Worm (Caenorhabditis elegans) whole organism, early embryonic: ENCODE data around the gene idpa-3.

ENCODE experiments used
- B0310.2 ChIP-seq: sonication (generic microtip); optimal IDR thresholded peaks from 2 replicates; lab custom pipeline; 2016; ENCODE audit warnings: mild to moderate bottlenecking, missing genetic modification characterization, missing compliant biosample characterization
- F13C5.2 ChIP-seq: sonication (generic microtip); optimal IDR thresholded peaks from 2 replicates; lab custom pipeline; 2017; ENCODE audit warnings: mild to moderate bottlenecking, missing genetic modification characterization, inconsistent platforms, missing compliant biosample characterization
- aly-1 ChIP-seq: sonication (generic microtip); optimal IDR thresholded peaks from 2 replicates; lab custom pipeline; 2016; ENCODE audit warnings: missing genetic modification characterization, missing compliant biosample characterization
- ama-1 ChIP-seq: fragments of 150-350 bp; optimal IDR thresholded peaks from 2 replicates; lab custom pipeline; 2014
- ceh-13 ChIP-seq: fragments of 200-800 bp; sonication (Bioruptor generic); optimal IDR thresholded peaks from 2 replicates; lab custom pipeline; 2018; ENCODE audit warnings: mild to moderate bottlenecking, missing genetic modification characterization, missing compliant biosample characterization
- ceh-36 ChIP-seq: sonication (generic microtip); optimal IDR thresholded peaks from 2 replicates; lab custom pipeline; 2016; ENCODE audit warnings: missing genetic modification characterization, inconsistent platforms, missing compliant biosample characterization
- ets-7 ChIP-seq: sonication (generic microtip); optimal IDR thresholded peaks from 2 replicates; lab custom pipeline; 2016; ENCODE audit warnings: missing genotype, missing genetic modification characterization, missing compliant biosample characterization
- flt-1 ChIP-seq: fragments of 200-800 bp; sonication (Bioruptor generic); IDR thresholded peaks from 2 replicates; pipeline ENCODE4 v1.3.6; 2022; ENCODE audit warnings: missing genetic modification characterization, missing compliant biosample characterization
- hmbx-1 ChIP-seq: sonication (generic microtip); optimal IDR thresholded peaks from 2 replicates; lab custom pipeline; 2016; ENCODE audit warnings: mild to moderate bottlenecking, missing genetic modification characterization, missing compliant biosample characterization
- hmg-4 ChIP-seq: fragments of 200-800 bp; sonication (Bioruptor generic); optimal IDR thresholded peaks from 2 replicates; lab custom pipeline; 2018; ENCODE audit warnings: mild to moderate bottlenecking, missing genetic modification characterization, missing compliant biosample characterization
- hnd-1 ChIP-seq: sonication (generic microtip); optimal IDR thresholded peaks from 2 replicates; lab custom pipeline; 2016; ENCODE audit warnings: missing genetic modification characterization, missing compliant biosample characterization
- pes-1 ChIP-seq: fragments of 200-800 bp; sonication (Bioruptor generic); IDR thresholded peaks from 2 replicates; pipeline ENCODE4 v1.3.6; 2022; ENCODE audit warnings: missing genetic modification reagents, missing genetic modification characterization, missing compliant biosample characterization
- scrt-1 ChIP-seq: fragments of 200-800 bp; sonication (Bioruptor generic); IDR thresholded peaks from 2 replicates; pipeline ENCODE4 v1.3.6; 2022; ENCODE audit warnings: missing genetic modification characterization, missing compliant biosample characterization
- sea-1 ChIP-seq: fragments of 200-800 bp; sonication (Bioruptor generic); conservative IDR thresholded peaks from 2 replicates; pipeline ENCODE4 v1.3.6; 2022; ENCODE audit warnings: missing genetic modification characterization, missing compliant biosample characterization
- tbx-11 ChIP-seq: fragments of 200-800 bp; sonication (Bioruptor generic); IDR thresholded peaks from 2 replicates; pipeline ENCODE4 v1.3.6; 2022; ENCODE audit warnings: missing genetic modification characterization, missing compliant biosample characterization
- tbx-37 ChIP-seq: fragments of 200-800 bp; sonication (Bioruptor generic); conservative IDR thresholded peaks from 2 replicates; pipeline ENCODE4 v1.3.6; 2022; ENCODE audit warnings: missing genetic modification reagents, missing genetic modification characterization, missing compliant biosample characterization
- tra-4 ChIP-seq: sonication (generic microtip); optimal IDR thresholded peaks from 2 replicates; lab custom pipeline; 2017; ENCODE audit warnings: missing genetic modification characterization, missing compliant biosample characterization

Gene idpa-3

DNA sequence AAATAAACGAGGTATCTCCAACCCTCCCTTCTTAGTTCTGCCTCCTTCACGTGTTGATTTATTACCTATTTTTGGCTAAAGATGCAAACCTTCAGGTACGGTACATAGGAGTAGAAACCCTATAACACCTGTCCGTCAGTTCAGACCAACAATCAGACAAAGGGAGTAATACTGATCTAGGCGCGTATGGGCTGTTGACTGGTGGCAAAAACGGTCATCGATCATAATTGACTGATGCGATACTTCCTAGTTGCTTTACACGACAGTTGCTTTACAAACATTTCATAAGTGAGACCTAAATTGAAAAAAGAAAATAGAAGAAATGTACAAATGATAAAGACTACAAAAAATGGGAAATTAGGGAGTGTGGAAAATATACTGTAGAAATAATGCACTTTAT is 13.9 kb downstream of the idpa-3 start:
- TF ChIP-seq ceh-13 (GFP tag; lab: Kevin White, UChicago) (no peak), hmbx-1 (tag; lab: Kevin White, UChicago) (no peak)

DNA sequence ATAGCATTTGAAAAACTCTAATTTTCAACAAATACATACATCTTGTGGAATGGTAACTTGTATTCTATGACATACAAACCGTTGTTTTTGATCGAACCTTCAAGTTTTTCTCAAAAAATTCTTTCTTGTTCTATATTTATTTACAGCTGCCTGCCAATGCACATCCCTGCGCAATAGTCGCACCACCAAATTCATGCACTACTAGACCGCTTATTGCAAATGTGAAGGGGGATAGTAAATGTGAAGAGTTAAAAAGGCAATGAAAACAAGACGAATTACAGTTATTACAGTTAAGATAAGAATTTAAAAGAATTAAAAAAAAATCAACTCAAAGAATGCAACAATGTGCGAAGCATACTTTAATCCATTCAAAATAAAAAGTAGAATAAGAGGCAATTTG is 17.6 kb downstream of the idpa-3 start:
- TF ChIP-seq scrt-1 (no peak), tbx-37 (GFP tag; lab: Robert Waterston, UW) (no peak), ama-1 (lab: Kevin White, UChicago) (no peak), aly-1 (tag; lab: Kevin White, UChicago) (no peak), hmg-4 (no peak), flt-1 (GFP tag; lab: Robert Waterston, UW) (no peak), hmbx-1 (tag; lab: Kevin White, UChicago) (no peak), ceh-36 (tag; lab: Kevin White, UChicago) (no peak), tbx-11 (GFP tag; lab: Robert Waterston, UW) (no peak), sea-1 (GFP tag; lab: Robert Waterston, UW) (no peak), pes-1 (GFP tag; lab: Robert Waterston, UW) (no peak), F13C5.2 (tag; lab: Kevin White, UChicago) (no peak), tra-4 (no peak), B0310.2 (tag; lab: Kevin White, UChicago) (no peak), ets-7 (tag; lab: Kevin White, UChicago) (no peak), ceh-13 (GFP tag; lab: Kevin White, UChicago) (no peak), hnd-1 (tag; lab: Kevin White, UChicago) (no peak)

DNA sequence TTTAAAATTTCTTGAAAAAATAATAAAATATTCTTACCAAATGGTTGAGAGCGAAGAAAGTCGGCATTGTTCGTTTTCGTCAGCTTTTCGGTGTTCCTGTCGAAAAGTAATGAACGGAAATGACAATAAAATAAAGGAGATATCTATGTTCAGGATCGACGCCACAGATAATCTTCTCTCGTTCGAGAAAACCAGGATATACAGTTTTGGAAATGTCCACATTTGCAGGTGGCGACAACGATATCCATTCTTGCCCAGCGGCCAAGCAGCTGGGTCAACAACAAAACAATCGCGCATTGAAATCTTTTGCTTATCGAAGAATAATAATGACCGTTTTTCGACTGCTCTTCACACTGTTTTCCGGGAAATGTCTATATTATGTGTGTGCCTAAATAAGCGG is 19.4 kb downstream of the idpa-3 start, which contains the start of gene R07E3.7:
R07E3.7 (minus strand) TSS at position 101 of the 400 bp plus-strand sequence.
- TF ChIP-seq ceh-13 (GFP tag; lab: Kevin White, UChicago) (no peak), hmbx-1 (tag; lab: Kevin White, UChicago) (no peak), hmg-4 (no peak), ceh-36 (tag; lab: Kevin White, UChicago) (no peak), tbx-11 (GFP tag; lab: Robert Waterston, UW) (no peak), tra-4 (no peak), sea-1 (GFP tag; lab: Robert Waterston, UW) (no peak), B0310.2 (tag; lab: Kevin White, UChicago) (no peak), F13C5.2 (tag; lab: Kevin White, UChicago) (no peak), flt-1 (GFP tag; lab: Robert Waterston, UW) (no peak), hnd-1 (tag; lab: Kevin White, UChicago) (no peak), scrt-1 (no peak), ama-1 (lab: Kevin White, UChicago) (no peak), pes-1 (GFP tag; lab: Robert Waterston, UW) (no peak)

DNA sequence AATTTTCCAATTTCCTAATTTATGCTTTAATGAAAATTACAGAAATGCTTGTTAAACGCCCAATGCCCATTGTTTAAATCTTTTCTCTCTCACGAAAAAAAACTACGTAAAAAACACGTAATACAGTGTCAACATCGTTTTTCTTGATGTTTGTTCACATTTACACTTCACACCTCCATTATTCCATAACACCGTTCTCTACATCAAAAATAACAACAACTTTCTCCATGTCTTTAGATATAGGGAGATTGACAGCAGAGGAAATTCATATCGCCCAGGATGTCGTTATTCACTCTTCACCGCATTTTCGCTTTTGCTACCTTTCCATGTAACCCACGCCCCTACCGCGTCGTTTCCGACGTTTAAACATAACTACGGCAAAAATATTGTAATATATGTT is 21.8 kb downstream of the idpa-3 start, which contains the start of gene efhc-1:
efhc-1 (plus strand) TSS at position 301 of the 400 bp plus-strand sequence.
- TF ChIP-seq aly-1 (tag; lab: Kevin White, UChicago): no peak
- no peak for TF ChIP-seq B0310.2 (tag; lab: Kevin White, UChicago)
- TF ChIP-seq hmbx-1 (tag; lab: Kevin White, UChicago): no peak
- TF ChIP-seq tbx-11 (GFP tag; lab: Robert Waterston, UW): no peak
- no peak for TF ChIP-seq hmg-4

DNA sequence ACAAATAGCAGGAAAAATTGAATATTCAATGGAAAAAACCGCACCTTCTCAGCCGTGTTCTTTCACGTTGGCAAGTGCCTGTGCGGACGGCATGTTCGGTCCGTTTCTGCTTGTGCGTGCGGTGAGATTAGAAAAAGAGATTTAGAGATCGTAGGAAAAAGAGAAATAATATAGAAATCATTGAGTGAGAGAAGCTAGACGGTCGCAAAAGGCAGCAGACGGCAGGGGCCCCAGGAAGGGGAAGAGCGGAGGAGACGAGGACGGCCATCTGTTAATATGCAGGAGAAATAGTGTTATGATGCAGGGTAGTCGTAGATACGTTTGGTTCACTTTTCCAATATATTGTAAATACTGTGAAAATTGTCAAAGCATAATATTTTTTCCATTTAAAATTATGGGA is 36.3 kb downstream of the idpa-3 start, which contains the start of gene Y49A10A.2:
Y49A10A.2 (minus strand) TSS at position 109 of the 400 bp plus-strand sequence.
- TF ChIP-seq F13C5.2 (tag; lab: Kevin White, UChicago): peak; percentile 13
- no peak for TF ChIP-seq ets-7 (tag; lab: Kevin White, UChicago)
- TF ChIP-seq tbx-37 (GFP tag; lab: Robert Waterston, UW): 0 out of 2 replicates have a peak, but pooled peaks have one; percentile 20
- TF ChIP-seq flt-1 (GFP tag; lab: Robert Waterston, UW): peak; percentile 17; the same call in 1 of the 2 replicates
- TF ChIP-seq sea-1 (GFP tag; lab: Robert Waterston, UW): peak; percentile 61; the same call in 1 of the 2 replicates
- TF ChIP-seq hmg-4: peak; percentile 73
- TF ChIP-seq ceh-13 (GFP tag; lab: Kevin White, UChicago): no peak
- no peak for TF ChIP-seq tbx-11 (GFP tag; lab: Robert Waterston, UW)
- TF ChIP-seq ama-1 (lab: Kevin White, UChicago): no peak
- TF ChIP-seq pes-1 (GFP tag; lab: Robert Waterston, UW): no peak

ce11 chrX:10373581-10373980 is 37.3 kb downstream of the idpa-3 start:
- peak; percentile 4 for TF ChIP-seq aly-1 (tag; lab: Kevin White, UChicago)
- no peak for TF ChIP-seq hmbx-1 (tag; lab: Kevin White, UChicago)
- peak; percentile 16 for TF ChIP-seq hmg-4

DNA sequence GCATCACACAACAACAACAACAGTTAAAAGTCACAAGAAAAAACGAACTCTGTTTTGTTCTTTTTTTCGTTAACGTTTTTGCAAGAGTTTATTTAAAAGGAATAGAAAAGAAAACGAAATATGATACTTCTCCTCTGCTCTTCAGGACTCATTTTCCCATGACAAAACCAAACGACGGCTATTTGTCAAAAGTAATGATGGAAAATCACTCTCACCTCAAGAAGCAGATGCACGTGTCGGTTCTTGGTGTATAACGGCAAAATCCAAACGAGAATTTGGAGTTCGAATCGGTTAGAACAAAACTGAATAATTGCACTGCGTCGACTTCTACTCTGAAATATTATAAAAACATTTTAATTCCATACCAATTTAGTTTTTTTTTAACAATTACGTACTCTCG is 40.8 kb downstream of the idpa-3 start:
- no peak for TF ChIP-seq ceh-13 (GFP tag; lab: Kevin White, UChicago)
- TF ChIP-seq hnd-1 (tag; lab: Kevin White, UChicago): no peak
- no peak for TF ChIP-seq ets-7 (tag; lab: Kevin White, UChicago)
- TF ChIP-seq flt-1 (GFP tag; lab: Robert Waterston, UW): no peak
- TF ChIP-seq hmbx-1 (tag; lab: Kevin White, UChicago): no peak
- TF ChIP-seq tbx-11 (GFP tag; lab: Robert Waterston, UW): no peak
- TF ChIP-seq aly-1 (tag; lab: Kevin White, UChicago): no peak
- no peak for TF ChIP-seq pes-1 (GFP tag; lab: Robert Waterston, UW)
- TF ChIP-seq hmg-4: no peak

ce11 chrX:10377663-10378062 is 41.4 kb downstream of the idpa-3 start:
- TF ChIP-seq F13C5.2 (tag; lab: Kevin White, UChicago): no peak
- 0 out of 2 replicates have a peak, but pooled peaks have one; percentile 26 for TF ChIP-seq flt-1 (GFP tag; lab: Robert Waterston, UW)
- no peak for TF ChIP-seq sea-1 (GFP tag; lab: Robert Waterston, UW)
- TF ChIP-seq tbx-11 (GFP tag; lab: Robert Waterston, UW): no peak
- no peak for TF ChIP-seq aly-1 (tag; lab: Kevin White, UChicago)
- no peak for TF ChIP-seq tra-4
- no peak for TF ChIP-seq ama-1 (lab: Kevin White, UChicago)
